Fruit fly (Drosophila melanogaster) Kc167 (cell line): Measurements from ENCODE around the gene Torsin.

Source experiments
- Myc ChIP-seq: fragments of >200 bp; optimal IDR thresholded peaks from 2 replicates; lab custom pipeline; 2017; ENCODE audit warnings: missing external identifiers
- insv ChIP-seq: fragments of >200 bp; optimal IDR thresholded peaks from 3 replicates; lab custom pipeline; 2018; ENCODE audit warnings: missing external identifiers
- psq ChIP-seq: fragments of >200 bp; optimal IDR thresholded peaks from 2 replicates; lab custom pipeline; 2017; ENCODE audit warnings: missing external identifiers
- ttk ChIP-seq: sonication (Bioruptor generic); optimal IDR thresholded peaks from 2 replicates; lab custom pipeline; 2017; ENCODE audit warnings: missing external identifiers

dm6 chrX:4606447-4606846 lies 43.4 kb downstream of the Torsin start:
- TF ChIP-seq insv (lab: Kevin White, UChicago) = no peak
- TF ChIP-seq psq (lab: Kevin White, UChicago) = no peak
- TF ChIP-seq ttk (lab: Kevin White, UChicago) = no peak
- no peak for TF ChIP-seq Myc (lab: Kevin White, UChicago)
